Worm (Caenorhabditis elegans) whole organism, early embryonic: ENCODE data around the gene kin-33.
"Not testable (repeated sequence)": the region's sequence is repeated elsewhere in the genome, so short reads cannot be mapped to it uniquely, and the experiment has no call there.

Source experiments
- B0310.2 ChIP-seq: sonication (generic microtip); optimal IDR thresholded peaks from 2 replicates; lab custom pipeline; 2016; ENCODE audit warnings: mild to moderate bottlenecking, missing genetic modification characterization, missing compliant biosample characterization
- aly-1 ChIP-seq: sonication (generic microtip); optimal IDR thresholded peaks from 2 replicates; lab custom pipeline; 2016; ENCODE audit warnings: missing genetic modification characterization, missing compliant biosample characterization
- ama-1 ChIP-seq: fragments of 150-350 bp; optimal IDR thresholded peaks from 2 replicates; lab custom pipeline; 2014
- ceh-13 ChIP-seq: fragments of 200-800 bp; sonication (Bioruptor generic); optimal IDR thresholded peaks from 2 replicates; lab custom pipeline; 2018; ENCODE audit warnings: mild to moderate bottlenecking, missing genetic modification characterization, missing compliant biosample characterization
- ceh-36 ChIP-seq: sonication (generic microtip); optimal IDR thresholded peaks from 2 replicates; lab custom pipeline; 2016; ENCODE audit warnings: missing genetic modification characterization, inconsistent platforms, missing compliant biosample characterization
- ets-7 ChIP-seq: sonication (generic microtip); optimal IDR thresholded peaks from 2 replicates; lab custom pipeline; 2016; ENCODE audit warnings: missing genotype, missing genetic modification characterization, missing compliant biosample characterization
- flt-1 ChIP-seq: fragments of 200-800 bp; sonication (Bioruptor generic); IDR thresholded peaks from 2 replicates; pipeline ENCODE4 v1.3.6; 2022; ENCODE audit warnings: missing genetic modification characterization, missing compliant biosample characterization
- hmg-4 ChIP-seq: fragments of 200-800 bp; sonication (Bioruptor generic); optimal IDR thresholded peaks from 2 replicates; lab custom pipeline; 2018; ENCODE audit warnings: mild to moderate bottlenecking, missing genetic modification characterization, missing compliant biosample characterization
- pes-1 ChIP-seq: fragments of 200-800 bp; sonication (Bioruptor generic); IDR thresholded peaks from 2 replicates; pipeline ENCODE4 v1.3.6; 2022; ENCODE audit warnings: missing genetic modification reagents, missing genetic modification characterization, missing compliant biosample characterization
- scrt-1 ChIP-seq: fragments of 200-800 bp; sonication (Bioruptor generic); IDR thresholded peaks from 2 replicates; pipeline ENCODE4 v1.3.6; 2022; ENCODE audit warnings: missing genetic modification characterization, missing compliant biosample characterization
- sea-1 ChIP-seq: fragments of 200-800 bp; sonication (Bioruptor generic); conservative IDR thresholded peaks from 2 replicates; pipeline ENCODE4 v1.3.6; 2022; ENCODE audit warnings: missing genetic modification characterization, missing compliant biosample characterization
- tbx-11 ChIP-seq: fragments of 200-800 bp; sonication (Bioruptor generic); IDR thresholded peaks from 2 replicates; pipeline ENCODE4 v1.3.6; 2022; ENCODE audit warnings: missing genetic modification characterization, missing compliant biosample characterization
- tbx-37 ChIP-seq: fragments of 200-800 bp; sonication (Bioruptor generic); conservative IDR thresholded peaks from 2 replicates; pipeline ENCODE4 v1.3.6; 2022; ENCODE audit warnings: missing genetic modification reagents, missing genetic modification characterization, missing compliant biosample characterization
- tra-4 ChIP-seq: sonication (generic microtip); optimal IDR thresholded peaks from 2 replicates; lab custom pipeline; 2017; ENCODE audit warnings: missing genetic modification characterization, missing compliant biosample characterization

ce11 chrV:212687-213086 lies 21.8 kb downstream of the kin-33 start, which contains the start of gene DC2.5:
- not testable (repeated sequence) for TF ChIP-seq flt-1 (GFP tag; lab: Robert Waterston, UW); sea-1 (GFP tag; lab: Robert Waterston, UW); B0310.2; ama-1 (lab: Kevin White, UChicago); pes-1; ets-7 (tag; lab: Kevin White, UChicago); ceh-13 (GFP tag; lab: Kevin White, UChicago); ceh-36 (tag; lab: Kevin White, UChicago); scrt-1 (GFP tag; lab: Robert Waterston, UW); tra-4 (tag; lab: Kevin White, UChicago); tbx-11; tbx-37 (GFP tag; lab: Robert Waterston, UW); aly-1 (tag; lab: Kevin White, UChicago); hmg-4 (GFP tag; lab: Kevin White, UChicago)
